Worm (Caenorhabditis elegans): ENCODE results near the gene nhr-227.

ce11 chrV:2266958-2267357 lies 18.3 kb upstream of the nhr-227 start, which contains the start of gene nhr-275:
- TF ChIP-seq pha-4 (tag; optimal IDR thresholded peaks at IDR 0.05) (no peak), elt-1 (tag; optimal IDR thresholded peaks at IDR 0.05; ENCODE audit: borderline replicate concordance, insufficient read depth) (no peak), lsy-2 (tag; optimal IDR thresholded peaks at IDR 0.05) (no peak), unc-62 (GFP tag; optimal IDR thresholded peaks at IDR 0.05) (no peak), mls-2 (tag; optimal IDR thresholded peaks at IDR 0.05) (no peak), ham-2 (GFP tag; optimal IDR thresholded peaks at IDR 0.05) (no peak), ceh-83 (GFP tag; optimal IDR thresholded peaks at IDR 0.05) (no peak), ztf-11 (tag; optimal IDR thresholded peaks at IDR 0.05) (no peak), lin-13 (tag; optimal IDR thresholded peaks at IDR 0.05) (no peak), drap-1 (GFP tag; optimal IDR thresholded peaks at IDR 0.05) (no peak), nhr-237 (tag; optimal IDR thresholded peaks at IDR 0.05) (no peak), nhr-28 (tag; optimal IDR thresholded peaks at IDR 0.05) (no peak), nhr-12 (tag; optimal IDR thresholded peaks at IDR 0.05) (no peak), mab-5 (tag; optimal IDR thresholded peaks at IDR 0.05) (no peak)
